Worm (Caenorhabditis elegans): ENCODE measurements around the gene K11D12.12.

K11D12.12 gene

ce11 chrV:5049333-5049942 is 2.6 kb upstream of the K11D12.12 start, which contains the start of the genes pqn-51 and K11D12.14 (continued):
- no peak for TF ChIP-seq bed-1 (GFP tag; IDR thresholded peaks at IDR 0.05)
- TF ChIP-seq lin-26 (GFP tag; IDR thresholded peaks at IDR 0.05) = peak; percentile 81
- TF ChIP-seq let-526 (GFP tag; IDR thresholded peaks at IDR 0.05) = no peak
- peak; percentile 7 for TF ChIP-seq snpc-1.3 (tag; optimal IDR thresholded peaks at IDR 0.05; ENCODE audit: insufficient read depth)
- peak; percentile 30 for TF ChIP-seq unc-62 (GFP tag; optimal IDR thresholded peaks at IDR 0.05)
- TF ChIP-seq B0261.1 (tag; optimal IDR thresholded peaks at IDR 0.05) = no peak
- TF ChIP-seq sdz-38 (tag; optimal IDR thresholded peaks at IDR 0.05) = no peak
- TF ChIP-seq pbrm-1 (GFP tag; IDR thresholded peaks at IDR 0.05) = peak; percentile 88
- TF ChIP-seq hlh-26 (GFP tag; conservative IDR thresholded peaks at IDR 0.05) = no peak
- TF ChIP-seq madf-8 (GFP tag; conservative IDR thresholded peaks at IDR 0.05) = peak; percentile 68; the same call in 1 of the 2 replicates
- peak; percentile 59; the same call in 1 of the 2 replicates for TF ChIP-seq hmg-20 (GFP tag; IDR thresholded peaks at IDR 0.05)
- peak; percentile 77 to 91 for TF ChIP-seq let-607 (tag; optimal IDR thresholded peaks at IDR 0.05)
- peak; percentile 43 for TF ChIP-seq F23B12.7 (tag; optimal IDR thresholded peaks at IDR 0.05; ENCODE audit: insufficient read depth)
- TF ChIP-seq ceh-100 (GFP tag; IDR thresholded peaks at IDR 0.05) = peak; percentile 92
- TF ChIP-seq xnd-1 (tag; optimal IDR thresholded peaks at IDR 0.05) = peak; percentile 45
- TF ChIP-seq Y95B8A.8 (GFP tag; IDR thresholded peaks at IDR 0.05) = peak; percentile 57; the same call in 1 of the 2 replicates
- TF ChIP-seq sptf-2 (GFP tag; optimal IDR thresholded peaks at IDR 0.05) = no peak
- 0 out of 2 replicates have a peak, but pooled peaks have one; percentile 33 for TF ChIP-seq sea-2 (GFP tag; IDR thresholded peaks at IDR 0.05)
- no peak for TF ChIP-seq zim-3 (tag; optimal IDR thresholded peaks at IDR 0.05)
- no peak for TF ChIP-seq F52B5.7 (tag; optimal IDR thresholded peaks at IDR 0.05)
- TF ChIP-seq athp-1 (tag; optimal IDR thresholded peaks at IDR 0.05) = peak; percentile 71
- peak; percentile 95 for TF ChIP-seq lin-40 (tag; optimal IDR thresholded peaks at IDR 0.05)
- TF ChIP-seq akir-1 (GFP tag; optimal IDR thresholded peaks at IDR 0.05) = no peak
- 0 out of 2 replicates have a peak, but pooled peaks have one; percentile 60 for TF ChIP-seq Y79H2A.3 (GFP tag; conservative IDR thresholded peaks at IDR 0.05)
- TF ChIP-seq mcd-1 (GFP tag; IDR thresholded peaks at IDR 0.05) = peak; percentile 96
- TF ChIP-seq ztf-26 (tag; optimal IDR thresholded peaks at IDR 0.05) = peak; percentile 71
- no peak for TF ChIP-seq F39B2.1 (GFP tag; IDR thresholded peaks at IDR 0.05)
- peak; percentile 93 for TF ChIP-seq rcor-1 (GFP tag; IDR thresholded peaks at IDR 0.05)
- TF ChIP-seq aptf-3 (GFP tag; IDR thresholded peaks at IDR 0.05) = no peak
- no peak for TF ChIP-seq hlh-12 (tag; optimal IDR thresholded peaks at IDR 0.05)
- TF ChIP-seq ztf-25 (GFP tag; IDR thresholded peaks at IDR 0.05) = 0 out of 2 replicates have a peak, but pooled peaks have one; percentile 35
- TF ChIP-seq hmg-1.2 (GFP tag; IDR thresholded peaks at IDR 0.05) = peak; percentile 81
- peak; percentile 85 for TF ChIP-seq madf-10 (tag; optimal IDR thresholded peaks at IDR 0.05)
- TF ChIP-seq F22D6.2 (tag; optimal IDR thresholded peaks at IDR 0.05) = peak; percentile 35
- TF ChIP-seq ceh-58 (GFP tag; IDR thresholded peaks at IDR 0.05) = no peak
- no peak for TF ChIP-seq nfya-2 (GFP tag; IDR thresholded peaks at IDR 0.05)
- TF ChIP-seq K12H6.12 (tag; optimal IDR thresholded peaks at IDR 0.05) = peak; percentile 89
- peak; percentile 89; the same call in 1 of the 2 replicates for TF ChIP-seq Y56A3A.18 (GFP tag; IDR thresholded peaks at IDR 0.05)
- TF ChIP-seq B0336.3 (GFP tag; IDR thresholded peaks at IDR 0.05) = no peak
- no peak for TF ChIP-seq aptf-2 (GFP tag; conservative IDR thresholded peaks at IDR 0.05)
- no peak for TF ChIP-seq rpc-1 (optimal IDR thresholded peaks at IDR 0.05)
- TF ChIP-seq rpc-1 (tag; optimal IDR thresholded peaks at IDR 0.05) = no peak
- no peak for TF ChIP-seq nhr-27 (tag; optimal IDR thresholded peaks at IDR 0.05)
- 0 out of 2 replicates have a peak, but pooled peaks have one; percentile 50 for TF ChIP-seq ztf-6 (GFP tag; IDR thresholded peaks at IDR 0.05)
- peak; percentile 81 for TF ChIP-seq ZK185.1 (tag; optimal IDR thresholded peaks at IDR 0.05; ENCODE audit: poor library complexity, severe bottlenecking)
- peak; percentile 88 for TF ChIP-seq Y53G8AR.9 (GFP tag; conservative IDR thresholded peaks at IDR 0.05)
- TF ChIP-seq fkh-3 (tag; optimal IDR thresholded peaks at IDR 0.05) = no peak
- TF ChIP-seq B0019.2 (GFP tag; conservative IDR thresholded peaks at IDR 0.05) = peak; percentile 44

Data from whole organism, young adult.